Worm (Caenorhabditis elegans) whole organism, L1 larva: ENCODE data around the gene chup-1.

Source experiments
- C04F5.9 ChIP-seq: sonication (generic microtip); optimal IDR thresholded peaks from 2 replicates; lab custom pipeline; 2016; ENCODE audit warnings: missing genetic modification characterization, missing compliant biosample characterization
- aha-1 ChIP-seq: fragments of 150-350 bp; optimal IDR thresholded peaks from 2 replicates; lab custom pipeline; 2014; ENCODE audit warnings: missing biosample characterization, missing genetic modification characterization
- alr-1 ChIP-seq: fragments of 200-800 bp; sonication (Bioruptor generic); optimal IDR thresholded peaks from 2 replicates; lab custom pipeline; 2018; ENCODE audit warnings: borderline replicate concordance, mild to moderate bottlenecking, missing genetic modification characterization, missing compliant biosample characterization
- ceh-82 ChIP-seq, 3 experiments: fragments of 150-350 bp in 1 of 3; sonication (generic microtip) in 2 of 3; optimal IDR thresholded peaks; 2 replicates each; lab custom pipeline; 2014 to 2017; ENCODE audit warnings: missing biosample characterization in 3 of 3, missing genetic modification characterization in 3 of 3
- ces-1 ChIP-seq: fragments of 150-350 bp; optimal IDR thresholded peaks from 2 replicates; lab custom pipeline; 2014; ENCODE audit warnings: missing biosample characterization, missing genetic modification reagents, missing genetic modification characterization
- dpl-1 ChIP-seq, 3 experiments: fragments of 150-350 bp in 2 of 3; sonication (generic microtip) in 1 of 3; optimal IDR thresholded peaks; 2 replicates each; lab custom pipeline; 2014 to 2017; ENCODE audit warnings: missing biosample characterization in 3 of 3, missing genetic modification characterization in 3 of 3, missing genetic modification reagents in 3 of 3
- efl-3 ChIP-seq: fragments of 200-800 bp; sonication (Bioruptor generic); optimal IDR thresholded peaks from 2 replicates; lab custom pipeline; 2018; ENCODE audit warnings: mild to moderate bottlenecking, missing genetic modification characterization, missing compliant biosample characterization
- egl-13 ChIP-seq: sonication (generic microtip); optimal IDR thresholded peaks from 2 replicates; lab custom pipeline; 2016; ENCODE audit warnings: missing genotype, missing genetic modification reagents, missing genetic modification characterization, missing compliant biosample characterization
- elt-2 ChIP-seq: sonication (generic microtip); optimal IDR thresholded peaks from 2 replicates; lab custom pipeline; 2016; ENCODE audit warnings: missing genetic modification characterization, mild to moderate bottlenecking, inconsistent platforms, missing compliant biosample characterization, missing genetic modification reagents
- ets-5 ChIP-seq: fragments of 200-800 bp; sonication (Bioruptor generic); IDR thresholded peaks from 2 replicates; pipeline ENCODE4 v1.3.6; 2022; ENCODE audit warnings: missing genetic modification characterization, missing compliant biosample characterization
- fkh-4 ChIP-seq: sonication (generic microtip); optimal IDR thresholded peaks from 2 replicates; lab custom pipeline; 2016; ENCODE audit warnings: missing compliant biosample characterization, missing genetic modification characterization, borderline replicate concordance
- fkh-8 ChIP-seq: sonication (generic microtip); optimal IDR thresholded peaks from 2 replicates; lab custom pipeline; 2016; ENCODE audit warnings: mild to moderate bottlenecking, missing genetic modification characterization, missing compliant biosample characterization
- grh-1 ChIP-seq: fragments of 200-800 bp; sonication (Bioruptor generic); IDR thresholded peaks from 2 replicates; pipeline ENCODE4 v1.3.6; 2022; ENCODE audit warnings: missing genetic modification reagents, missing genetic modification characterization, missing compliant biosample characterization
- hlh-17 ChIP-seq: fragments of 200-800 bp; sonication (Bioruptor generic); optimal IDR thresholded peaks from 2 replicates; lab custom pipeline; 2018; ENCODE audit warnings: missing genetic modification characterization, mild to moderate bottlenecking, missing compliant biosample characterization, moderate library complexity, borderline replicate concordance
- irx-1 ChIP-seq: sonication (generic microtip); optimal IDR thresholded peaks from 2 replicates; lab custom pipeline; 2016; ENCODE audit warnings: missing genetic modification characterization, missing compliant biosample characterization
- isw-1 ChIP-seq: fragments of 200-800 bp; sonication (Bioruptor generic); IDR thresholded peaks from 2 replicates; pipeline ENCODE4 v1.3.6; 2022; ENCODE audit warnings: missing genetic modification characterization, missing compliant biosample characterization
- lin-14 ChIP-seq: fragments of 200-800 bp; sonication (Bioruptor generic); optimal IDR thresholded peaks from 2 replicates; lab custom pipeline; 2018; ENCODE audit warnings: mild to moderate bottlenecking, missing genetic modification characterization, moderate library complexity, missing compliant biosample characterization
- lir-3 ChIP-seq: sonication (generic microtip); optimal IDR thresholded peaks from 2 replicates; lab custom pipeline; 2016; ENCODE audit warnings: mild to moderate bottlenecking, missing genetic modification characterization, moderate library complexity, missing compliant biosample characterization; ENCODE audit not compliant: poor library complexity
- lsy-2 ChIP-seq, 2 experiments: fragments of 150-350 bp; optimal IDR thresholded peaks; 2 replicates each; lab custom pipeline; 2014; ENCODE audit warnings: missing biosample characterization in 2 of 2, missing genetic modification characterization in 2 of 2
- mdl-1 ChIP-seq, 2 experiments: fragments of 150-350 bp; optimal IDR thresholded peaks; 2 replicates each; lab custom pipeline; 2014 to 2017; ENCODE audit warnings: missing biosample characterization in 2 of 2, missing genetic modification characterization in 2 of 2, inconsistent platforms in 1 of 2
- mef-2 ChIP-seq: fragments of 150-350 bp; optimal IDR thresholded peaks from 2 replicates; lab custom pipeline; 2014; ENCODE audit warnings: missing biosample characterization, missing genetic modification characterization
- nhr-11 ChIP-seq: fragments of 150-350 bp; optimal IDR thresholded peaks from 2 replicates; lab custom pipeline; 2014; ENCODE audit warnings: missing biosample characterization, missing genetic modification characterization
- nhr-12 ChIP-seq: sonication (generic microtip); optimal IDR thresholded peaks from 2 replicates; lab custom pipeline; 2017; ENCODE audit warnings: missing biosample characterization, missing genetic modification characterization
- nhr-19 ChIP-seq: fragments of 200-800 bp; sonication (Bioruptor generic); conservative IDR thresholded peaks from 2 replicates; pipeline ENCODE4 v1.3.6; 2022; ENCODE audit warnings: missing genetic modification characterization, missing compliant biosample characterization
- nhr-20 ChIP-seq: sonication (generic microtip); optimal IDR thresholded peaks from 2 replicates; lab custom pipeline; 2016; ENCODE audit warnings: mild to moderate bottlenecking, missing genetic modification characterization, missing compliant biosample characterization
- nhr-71 ChIP-seq: sonication (generic microtip); optimal IDR thresholded peaks from 2 replicates; lab custom pipeline; 2016; ENCODE audit warnings: mild to moderate bottlenecking, missing genetic modification characterization, moderate library complexity, missing compliant biosample characterization
- nhr-85 ChIP-seq: sonication (generic microtip); peaks from one replicate; lab custom pipeline; 2016; ENCODE audit warnings: missing genetic modification characterization, inconsistent platforms, missing compliant biosample characterization
- pax-3 ChIP-seq: fragments of 200-800 bp; sonication (Bioruptor generic); optimal IDR thresholded peaks from 2 replicates; lab custom pipeline; 2018; ENCODE audit warnings: mild to moderate bottlenecking, missing genetic modification characterization, moderate library complexity, missing compliant biosample characterization
- rnt-1 ChIP-seq: sonication (generic microtip); optimal IDR thresholded peaks from 2 replicates; lab custom pipeline; 2016; ENCODE audit warnings: mild to moderate bottlenecking, missing genetic modification characterization, moderate library complexity, missing compliant biosample characterization
- skn-1 ChIP-seq: fragments of 150-350 bp; optimal IDR thresholded peaks from 2 replicates; lab custom pipeline; 2014; ENCODE audit warnings: missing biosample characterization, missing genetic modification characterization
- snpc-4 ChIP-seq: fragments of 150-350 bp; optimal IDR thresholded peaks from 2 replicates; lab custom pipeline; 2014; ENCODE audit warnings: missing biosample characterization, missing genetic modification characterization
- snu-23 ChIP-seq: sonication (generic microtip); optimal IDR thresholded peaks from 2 replicates; lab custom pipeline; 2016; ENCODE audit warnings: missing genetic modification characterization, missing compliant biosample characterization
- sptf-1 ChIP-seq: fragments of 150-350 bp; optimal IDR thresholded peaks from 2 replicates; lab custom pipeline; 2014; ENCODE audit warnings: missing biosample characterization, missing genetic modification characterization
- sup-37 ChIP-seq: fragments of 200-800 bp; sonication (Bioruptor generic); optimal IDR thresholded peaks from 2 replicates; lab custom pipeline; 2018; ENCODE audit warnings: mild to moderate bottlenecking, missing genetic modification characterization, missing compliant biosample characterization
- swsn-7 ChIP-seq: sonication (generic microtip); optimal IDR thresholded peaks from 2 replicates; lab custom pipeline; 2016; ENCODE audit warnings: missing genetic modification characterization, missing compliant biosample characterization
- tlp-1 ChIP-seq: fragments of 150-350 bp; optimal IDR thresholded peaks from 2 replicates; lab custom pipeline; 2014; ENCODE audit warnings: missing biosample characterization, missing genetic modification characterization
- vab-15 ChIP-seq: sonication (generic microtip); optimal IDR thresholded peaks from 2 replicates; lab custom pipeline; 2017; ENCODE audit warnings: missing genotype, mild to moderate bottlenecking, missing genetic modification characterization, missing compliant biosample characterization
- ztf-4 ChIP-seq: fragments of 150-350 bp; optimal IDR thresholded peaks from 2 replicates; lab custom pipeline; 2014; ENCODE audit warnings: missing biosample characterization, missing genetic modification characterization

chup-1 gene

ce11 chrX:8762927-8763326 is 29.0 kb upstream of the chup-1 start (continued):
- TF ChIP-seq dpl-1 (GFP tag; optimal IDR thresholded peaks at IDR 0.05; lab: Kevin White, UChicago): no peak
- no peak for TF ChIP-seq skn-1 (tag; lab: Kevin White, UChicago)
- TF ChIP-seq mdl-1 (tag; optimal IDR thresholded peaks at IDR 0.05; lab: Kevin White, UChicago): no peak
- no peak for TF ChIP-seq alr-1 (tag; lab: Kevin White, UChicago)
- TF ChIP-seq aha-1 (tag; lab: Kevin White, UChicago): no peak
- no peak for TF ChIP-seq nhr-11 (tag; lab: Kevin White, UChicago)
- no peak for TF ChIP-seq nhr-19
- no peak for TF ChIP-seq ceh-82 (tag; optimal IDR thresholded peaks at IDR 0.05; lab: Kevin White, UChicago)
- no peak for TF ChIP-seq elt-2 (tag; lab: Kevin White, UChicago)
- no peak for TF ChIP-seq nhr-85
- TF ChIP-seq sptf-1 (tag; lab: Kevin White, UChicago): no peak
- TF ChIP-seq irx-1: no peak
- no peak for TF ChIP-seq ets-5 (GFP tag; lab: Robert Waterston, UW)
- TF ChIP-seq nhr-12 (tag; lab: Kevin White, UChicago): no peak
- no peak for TF ChIP-seq snpc-4 (tag; lab: Kevin White, UChicago)
- no peak for TF ChIP-seq ztf-4 (tag; lab: Kevin White, UChicago)
- no peak for TF ChIP-seq ces-1 (GFP tag; lab: Kevin White, UChicago)

DNA sequence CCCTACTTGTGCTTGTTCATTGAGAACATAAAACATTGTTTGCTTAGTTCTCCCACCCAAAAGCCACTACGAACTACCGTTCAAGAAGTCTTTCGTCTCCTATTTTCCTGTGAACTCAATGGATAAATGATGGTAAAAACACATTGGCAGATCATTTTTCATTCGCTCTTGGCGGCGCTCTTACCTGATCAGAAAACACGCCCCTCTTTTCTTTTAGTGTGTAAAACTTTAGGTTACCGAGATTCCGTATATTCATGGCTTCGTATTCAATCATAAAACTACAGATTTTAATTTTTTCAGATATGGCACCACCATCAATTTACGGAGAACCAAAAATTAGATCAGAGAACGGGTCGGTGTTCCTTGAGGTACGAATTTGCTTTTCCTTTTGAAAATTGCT is 28.4 kb upstream of the chup-1 start, which contains the start of gene zig-12:
TSS of gene zig-12 (plus strand) at position 301 of the 400 bp plus-strand sequence.
- TF ChIP-seq aha-1 (tag; lab: Kevin White, UChicago) (no peak), tlp-1 (no peak), egl-13 (no peak), fkh-4 (tag; lab: Kevin White, UChicago) (no peak), alr-1 (tag; lab: Kevin White, UChicago) (no peak), isw-1 (no peak)
- TF ChIP-seq, all 84 proteins: peak for 0

- TF ChIP-seq vab-15: no peak
- no peak for TF ChIP-seq grh-1 (GFP tag; lab: Robert Waterston, UW)
- no peak for TF ChIP-seq egl-13
- TF ChIP-seq sptf-1 (tag; lab: Kevin White, UChicago): no peak
- no peak for TF ChIP-seq sup-37 (GFP tag; lab: Kevin White, UChicago)
- TF ChIP-seq nhr-19: peak; percentile 50
- no peak for TF ChIP-seq lir-3 (tag; lab: Kevin White, UChicago)
- no peak for TF ChIP-seq swsn-7 (tag; lab: Kevin White, UChicago)
- TF ChIP-seq nhr-12 (tag; lab: Kevin White, UChicago): no peak
- TF ChIP-seq pax-3: no peak
- no peak for TF ChIP-seq C04F5.9 (tag; lab: Kevin White, UChicago)
- TF ChIP-seq mef-2 (tag; lab: Kevin White, UChicago): no peak
- peak in 1 of 2 experiments; percentile 31 for TF ChIP-seq lsy-2 (tag; optimal IDR thresholded peaks at IDR 0.05; lab: Kevin White, UChicago)
- peak; percentile 8 for TF ChIP-seq nhr-20 (tag; lab: Kevin White, UChicago)
- TF ChIP-seq snu-23 (GFP tag; lab: Kevin White, UChicago): peak; percentile 3
- TF ChIP-seq elt-2 (tag; lab: Kevin White, UChicago): no peak
- no peak for TF ChIP-seq hlh-17
- no peak for TF ChIP-seq efl-3
- no peak for TF ChIP-seq fkh-8
- TF ChIP-seq nhr-71: peak; percentile 86
- no peak for TF ChIP-seq ztf-4 (tag; lab: Kevin White, UChicago)
- TF ChIP-seq dpl-1 (GFP tag; optimal IDR thresholded peaks at IDR 0.05; lab: Kevin White, UChicago): no peak
- peak; percentile 86 for TF ChIP-seq rnt-1 (tag; lab: Kevin White, UChicago)
- TF ChIP-seq lin-14 (GFP tag; lab: Kevin White, UChicago): peak; percentile 14
Observed at ce11 chrX:8764044-8764443, 27.9 kb upstream of the chup-1 start.
